Fruit fly (Drosophila melanogaster) whole organism, embryonic: ENCODE measurements around the gene vers.

Experiments
- Asciz ChIP-seq: fragments of 200-800 bp; sonication (Bioruptor generic); optimal IDR thresholded peaks from 2 replicates; lab custom pipeline; 2017; ENCODE audit warnings: missing biosample characterization, mild to moderate bottlenecking, missing genetic modification characterization, missing genetic modification reagents
- CG10147 ChIP-seq: fragments of 200-800 bp; sonication (Bioruptor generic); optimal IDR thresholded peaks from 2 replicates; lab custom pipeline; 2019; ENCODE audit warnings: missing biosample characterization, mild to moderate bottlenecking, missing genetic modification characterization, moderate library complexity
- CG10979 ChIP-seq: fragments of 200-800 bp; sonication (Bioruptor generic); optimal IDR thresholded peaks from 2 replicates; lab custom pipeline; 2018; ENCODE audit warnings: missing biosample characterization, mild to moderate bottlenecking, missing genetic modification characterization, moderate library complexity
- CG12299 ChIP-seq: fragments of 200-800 bp; sonication (Bioruptor generic); optimal IDR thresholded peaks from 2 replicates; lab custom pipeline; 2018; ENCODE audit warnings: missing biosample characterization, mild to moderate bottlenecking, missing genetic modification characterization
- CG12391 ChIP-seq: fragments of 200-800 bp; sonication (Bioruptor generic); optimal IDR thresholded peaks from 3 replicates; lab custom pipeline; 2018; ENCODE audit warnings: missing biosample characterization, mild to moderate bottlenecking, missing genetic modification characterization, moderate library complexity
- CG13296 ChIP-seq: fragments of 200-800 bp; sonication (Bioruptor generic); optimal IDR thresholded peaks from 3 replicates; lab custom pipeline; 2018; ENCODE audit warnings: missing biosample characterization, mild to moderate bottlenecking, missing genetic modification characterization
- CG15269 ChIP-seq: fragments of 200-800 bp; sonication (Bioruptor generic); optimal IDR thresholded peaks from 2 replicates; lab custom pipeline; 2018; ENCODE audit warnings: missing biosample characterization, mild to moderate bottlenecking, missing genetic modification characterization, moderate library complexity
- CG15514 ChIP-seq: fragments of 200-800 bp; sonication (Bioruptor generic); optimal IDR thresholded peaks from 3 replicates; lab custom pipeline; 2017; ENCODE audit warnings: missing biosample characterization, missing genetic modification characterization, mild to moderate bottlenecking, moderate library complexity, missing genetic modification reagents
- CG17361 ChIP-seq: fragments of 200-800 bp; sonication (Bioruptor generic); IDR thresholded peaks from 3 replicates; pipeline ENCODE4 v1.3.6; 2022; ENCODE audit warnings: missing biosample characterization, missing genetic modification characterization
- CG18619 ChIP-seq: fragments of 200-800 bp; sonication (Bioruptor generic); optimal IDR thresholded peaks from 3 replicates; lab custom pipeline; 2017; ENCODE audit warnings: missing biosample characterization, mild to moderate bottlenecking, missing genetic modification characterization
- CG32767 ChIP-seq: fragments of 200-800 bp; sonication (Bioruptor generic); IDR thresholded peaks from 2 replicates; pipeline ENCODE4 v1.3.6; 2022; ENCODE audit warnings: missing biosample characterization, missing genetic modification characterization
- CG33557 ChIP-seq: fragments of 200-800 bp; sonication (Bioruptor generic); optimal IDR thresholded peaks from 2 replicates; lab custom pipeline; 2019; ENCODE audit warnings: missing biosample characterization, mild to moderate bottlenecking, missing genetic modification characterization, moderate library complexity
- CG4328 ChIP-seq: fragments of 200-800 bp; sonication (Bioruptor generic); optimal IDR thresholded peaks from 3 replicates; lab custom pipeline; 2017; ENCODE audit warnings: missing biosample characterization, missing genetic modification reagents, missing genetic modification characterization
- CG4424 ChIP-seq: fragments of 200-800 bp; sonication (Bioruptor generic); optimal IDR thresholded peaks from 3 replicates; lab custom pipeline; 2016; ENCODE audit warnings: missing biosample characterization, missing genetic modification characterization
- CG6689 ChIP-seq: fragments of 200-800 bp; sonication (Bioruptor generic); IDR thresholded peaks from 2 replicates; pipeline ENCODE4 v1.3.6; 2022; ENCODE audit warnings: missing biosample characterization, missing genetic modification characterization
- CG7556 ChIP-seq: fragments of 200-800 bp; sonication (Bioruptor generic); optimal IDR thresholded peaks from 2 replicates; lab custom pipeline; 2017; ENCODE audit warnings: missing biosample characterization, mild to moderate bottlenecking, missing genetic modification characterization
- CG7839 ChIP-seq: fragments of 200-800 bp; sonication (Bioruptor generic); optimal IDR thresholded peaks from 3 replicates; lab custom pipeline; 2018; ENCODE audit warnings: missing biosample characterization, mild to moderate bottlenecking, missing genetic modification characterization, moderate library complexity
- D ChIP-seq, 2 experiments: fragments of 200-800 bp in 1 of 2; fragments of >200 bp in 1 of 2; sonication (Bioruptor generic) in 1 of 2; optimal IDR thresholded peaks; 2 replicates in 1 of 2; 3 replicates in 1 of 2; lab custom pipeline; 2017; ENCODE audit warnings: mild to moderate bottlenecking in 1 of 2, missing biosample characterization in 1 of 2, missing genetic modification characterization in 1 of 2, missing genetic modification reagents in 1 of 2
- ERR ChIP-seq: fragments of 200-800 bp; sonication (Bioruptor generic); optimal IDR thresholded peaks from 2 replicates; lab custom pipeline; 2016; ENCODE audit warnings: missing biosample characterization, missing genetic modification characterization
- Ets65A ChIP-seq: fragments of 200-800 bp; sonication (Bioruptor generic); peaks from one replicate; lab custom pipeline; 2016; ENCODE audit warnings: missing biosample characterization, missing genetic modification characterization
- HLH3B ChIP-seq: fragments of 200-800 bp; sonication (Bioruptor generic); IDR thresholded peaks from 2 replicates; pipeline ENCODE4 v1.3.6; 2022; ENCODE audit warnings: missing biosample characterization, missing genetic modification characterization
- Hmx ChIP-seq: fragments of 200-800 bp; sonication (Bioruptor generic); optimal IDR thresholded peaks from 2 replicates; lab custom pipeline; 2016; ENCODE audit warnings: missing biosample characterization, missing genetic modification characterization
- Med ChIP-seq: fragments of 200-800 bp; sonication (Bioruptor generic); peaks from one replicate; lab custom pipeline; 2016; ENCODE audit warnings: missing biosample characterization, missing genetic modification characterization, mild to moderate bottlenecking, inconsistent platforms, moderate library complexity
- Meics ChIP-seq: fragments of 200-800 bp; sonication (Bioruptor generic); optimal IDR thresholded peaks from 2 replicates; lab custom pipeline; 2017; ENCODE audit warnings: missing biosample characterization, mild to moderate bottlenecking, missing genetic modification characterization
- Pdp1 ChIP-seq, 2 experiments: fragments of 200-800 bp; sonication (Bioruptor generic); optimal IDR thresholded peaks; 3 replicates each; lab custom pipeline; 2016; ENCODE audit warnings: missing biosample characterization in 2 of 2, missing genetic modification characterization in 2 of 2, mild to moderate bottlenecking in 1 of 2, moderate library complexity in 1 of 2
- Sin3A ChIP-seq: fragments of >200 bp; optimal IDR thresholded peaks from 2 replicates; lab custom pipeline; 2018
- Sox102F ChIP-seq: fragments of 200-800 bp; sonication (Bioruptor generic); optimal IDR thresholded peaks from 2 replicates; lab custom pipeline; 2018; ENCODE audit warnings: missing biosample characterization, mild to moderate bottlenecking, missing genetic modification characterization, moderate library complexity
- Tbp ChIP-seq: fragments of >200 bp; optimal IDR thresholded peaks from 2 replicates; lab custom pipeline; 2018; ENCODE audit warnings: missing biosample characterization, missing genetic modification characterization
- Trl ChIP-seq, 3 experiments: fragments of >200 bp in 2 of 3; fragments of 200-800 bp in 1 of 3; sonication (Bioruptor generic) in 1 of 3; optimal IDR thresholded peaks; 2 replicates in 1 of 3; 3 replicates in 2 of 3; lab custom pipeline; 2016 to 2017; ENCODE audit warnings: missing biosample characterization in 1 of 3, missing genetic modification characterization in 1 of 3
- Xbp1 ChIP-seq: fragments of 200-800 bp; sonication (Bioruptor generic); optimal IDR thresholded peaks from 3 replicates; lab custom pipeline; 2016; ENCODE audit warnings: missing biosample characterization, mild to moderate bottlenecking, missing genetic modification characterization
- Xrp1 ChIP-seq: fragments of 200-800 bp; sonication (Bioruptor generic); IDR thresholded peaks from 2 replicates; pipeline ENCODE4 v1.3.6; 2022; ENCODE audit warnings: missing biosample characterization, missing genetic modification characterization
- chn ChIP-seq: fragments of 200-800 bp; sonication (Bioruptor generic); optimal IDR thresholded peaks from 2 replicates; lab custom pipeline; 2016; ENCODE audit warnings: missing biosample characterization, missing genetic modification characterization
- cwo ChIP-seq: fragments of 200-800 bp; sonication (Bioruptor generic); optimal IDR thresholded peaks from 3 replicates; lab custom pipeline; 2017; ENCODE audit warnings: missing biosample characterization, missing genetic modification characterization, mild to moderate bottlenecking, moderate library complexity, missing genetic modification reagents
- ewg ChIP-seq: fragments of 200-800 bp; sonication (Bioruptor generic); optimal IDR thresholded peaks from 3 replicates; lab custom pipeline; 2017; ENCODE audit warnings: mild to moderate bottlenecking, missing biosample characterization, missing genetic modification reagents, missing genetic modification characterization
- gcm ChIP-seq: fragments of 200-800 bp; sonication (Bioruptor generic); optimal IDR thresholded peaks from 2 replicates; lab custom pipeline; 2019; ENCODE audit warnings: missing biosample characterization, mild to moderate bottlenecking, missing genetic modification characterization, moderate library complexity
- gsb-n ChIP-seq: fragments of 200-800 bp; sonication (Bioruptor generic); optimal IDR thresholded peaks from 3 replicates; lab custom pipeline; 2018; ENCODE audit warnings: missing biosample characterization, mild to moderate bottlenecking, missing genetic modification characterization
- inv ChIP-seq: fragments of 200-800 bp; sonication (Bioruptor generic); IDR thresholded peaks from 2 replicates; pipeline ENCODE4 v1.3.6; 2022; ENCODE audit warnings: missing biosample characterization, missing genetic modification characterization; ENCODE audit not compliant: partially characterized antibody
- jing ChIP-seq: fragments of 200-800 bp; sonication (Bioruptor generic); optimal IDR thresholded peaks from 2 replicates; lab custom pipeline; 2018; ENCODE audit warnings: missing biosample characterization, mild to moderate bottlenecking, missing genetic modification characterization
- jumu ChIP-seq: fragments of 200-800 bp; sonication (Bioruptor generic); optimal IDR thresholded peaks from 3 replicates; lab custom pipeline; 2016; ENCODE audit warnings: missing biosample characterization, missing genetic modification characterization
- nau ChIP-seq: fragments of 200-800 bp; sonication (Bioruptor generic); optimal IDR thresholded peaks from 3 replicates; lab custom pipeline; 2017; ENCODE audit warnings: missing biosample characterization, mild to moderate bottlenecking, missing genetic modification characterization, missing genetic modification reagents
- phol ChIP-seq: fragments of 200-800 bp; sonication (Bioruptor generic); optimal IDR thresholded peaks from 3 replicates; lab custom pipeline; 2018; ENCODE audit warnings: missing biosample characterization, mild to moderate bottlenecking, missing genetic modification characterization, moderate library complexity
- ranshi ChIP-seq: fragments of 200-800 bp; sonication (Bioruptor generic); IDR thresholded peaks from 2 replicates; pipeline ENCODE4 v1.3.6; 2022; ENCODE audit warnings: missing biosample characterization, missing genetic modification characterization
- ro ChIP-seq: fragments of 200-800 bp; sonication (Bioruptor generic); IDR thresholded peaks from 2 replicates; pipeline ENCODE4 v1.3.6; 2022; ENCODE audit warnings: missing biosample characterization, missing genetic modification characterization
- sens ChIP-seq: fragments of 200-800 bp; sonication (Bioruptor generic); peaks from one replicate; lab custom pipeline; 2016; ENCODE audit warnings: missing biosample characterization, missing genetic modification characterization
- sqz ChIP-seq: fragments of 200-800 bp; sonication (Bioruptor generic); optimal IDR thresholded peaks from 3 replicates; lab custom pipeline; 2018; ENCODE audit warnings: missing biosample characterization, mild to moderate bottlenecking, missing genetic modification characterization
- vvl ChIP-seq: fragments of 200-800 bp; sonication (Bioruptor generic); IDR thresholded peaks from 2 replicates; pipeline ENCODE4 v1.3.6; 2022; ENCODE audit warnings: missing biosample characterization, missing genetic modification characterization
- wek ChIP-seq: fragments of 200-800 bp; sonication (Bioruptor generic); optimal IDR thresholded peaks from 3 replicates; lab custom pipeline; 2018; ENCODE audit warnings: missing biosample characterization, mild to moderate bottlenecking, missing genetic modification characterization, moderate library complexity
- zen2 ChIP-seq: fragments of 200-800 bp; sonication (Bioruptor generic); IDR thresholded peaks from 3 replicates; pipeline ENCODE4 v1.3.6; 2022; ENCODE audit warnings: missing biosample characterization, missing genetic modification characterization; ENCODE audit not compliant: partially characterized antibody

The vers gene

dm6 chr3L:12083861-12084260, 32.0 kb upstream of the vers start (continued):
- TF ChIP-seq ranshi (GFP tag; lab: Robert Waterston, UW) = peak; percentile 44; the same call in 1 of the 2 replicates
- TF ChIP-seq Ets65A (GFP tag; lab: Kevin White, UChicago) = no peak
- peak; percentile 31; the same call in 1 of the 2 replicates for TF ChIP-seq HLH3B (GFP tag; lab: Robert Waterston, UW)
- peak; percentile 88 for TF ChIP-seq CG33557 (GFP tag; lab: Kevin White, UChicago)
- peak; percentile 68 for TF ChIP-seq Xrp1
- peak; percentile 68 for TF ChIP-seq CG10979 (tag; lab: Kevin White, UChicago)
- TF ChIP-seq Sin3A = no peak
- no peak for TF ChIP-seq inv (GFP tag; lab: Robert Waterston, UW)
- TF ChIP-seq Sox102F (GFP tag; lab: Kevin White, UChicago) = peak; percentile 36
- peak; percentile 65 for TF ChIP-seq CG13296 (GFP tag; lab: Kevin White, UChicago)
- peak; percentile 15 for TF ChIP-seq Xbp1 (GFP tag; lab: Kevin White, UChicago)
- TF ChIP-seq wek = peak; percentile 87
- TF ChIP-seq CG12299 (tag; lab: Kevin White, UChicago) = peak; percentile 51
- peak; percentile 36 for TF ChIP-seq Med (GFP tag; lab: Kevin White, UChicago)
- TF ChIP-seq CG7556 (GFP tag; lab: Kevin White, UChicago) = peak; percentile 47
- peak; percentile 52 for TF ChIP-seq CG4424 (GFP tag; lab: Kevin White, UChicago)
- TF ChIP-seq zen2 (GFP tag; lab: Robert Waterston, UW) = no peak
- TF ChIP-seq ewg (GFP tag; lab: Kevin White, UChicago) = peak; percentile 9
- TF ChIP-seq nau (GFP tag; lab: Kevin White, UChicago) = peak; percentile 70
- peak; percentile 31 for TF ChIP-seq CG15514 (GFP tag; lab: Kevin White, UChicago)
- peak; percentile 71 for TF ChIP-seq gcm
- TF ChIP-seq chn (GFP tag; lab: Kevin White, UChicago) = no peak
- TF ChIP-seq gsb-n = peak; percentile 66
- TF ChIP-seq ro (GFP tag; lab: Robert Waterston, UW) = no peak
- TF ChIP-seq CG32767 (GFP tag; lab: Robert Waterston, UW) = peak; percentile 26; the same call in 1 of the 2 replicates
- TF ChIP-seq Hmx (GFP tag; lab: Kevin White, UChicago) = no peak

DNA sequence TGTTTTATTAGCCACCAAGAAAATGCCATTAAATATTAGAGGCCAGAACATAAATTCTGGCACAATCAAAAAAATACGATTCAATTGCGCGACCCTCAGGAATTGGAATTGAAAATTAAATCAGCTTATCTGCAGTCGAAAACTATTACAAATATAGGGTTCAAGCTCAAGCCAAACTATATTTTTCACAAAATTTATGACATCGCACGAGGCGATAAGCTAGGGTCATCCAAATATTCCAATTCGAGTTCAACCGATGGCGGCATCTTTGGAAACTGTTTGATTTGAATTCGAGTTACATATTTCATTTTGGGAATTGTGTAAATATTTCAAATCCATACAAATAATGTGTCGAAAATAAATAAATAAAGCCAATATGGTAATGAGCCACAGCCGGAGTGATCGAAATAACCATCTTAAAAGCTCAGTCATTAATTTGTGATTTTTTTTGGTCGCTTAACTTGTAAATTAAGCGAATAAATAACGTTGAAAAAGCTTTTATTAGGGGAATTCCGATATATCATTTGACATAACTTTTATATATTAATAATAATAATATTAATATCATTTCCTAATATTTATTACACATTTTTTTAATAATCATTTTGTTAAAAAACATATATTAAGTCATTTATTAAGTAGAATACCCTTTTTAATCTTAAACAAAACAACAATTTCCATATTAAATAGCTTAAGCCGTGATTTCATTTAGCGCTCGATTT, 30.8 kb upstream of the vers start:
- TF ChIP-seq sqz (GFP tag; lab: Kevin White, UChicago) (peak; percentile 21), CG7839 (peak; percentile 24), sens (peak; percentile 49), jing (GFP tag; lab: Kevin White, UChicago) (no peak), CG15269 (peak; percentile 29), Sin3A (no peak), phol (tag; lab: Kevin White, UChicago) (peak; percentile 6), Meics (peak; percentile 28), Asciz (GFP tag; lab: Kevin White, UChicago) (peak; percentile 12), CG6689 (GFP tag; lab: Robert Waterston, UW) (peak; percentile 9; the same call in 1 of the 2 replicates), Tbp (GFP tag; lab: Kevin White, UChicago) (no peak), jumu (GFP tag; lab: Kevin White, UChicago) (no peak), CG10147 (GFP tag; lab: Kevin White, UChicago) (peak; percentile 23), vvl (peak; percentile 8; the same call in 1 of the 2 replicates), D (optimal IDR thresholded peaks at IDR 0.05; lab: Kevin White, UChicago) (no peak), D (GFP tag; optimal IDR thresholded peaks at IDR 0.05; lab: Kevin White, UChicago) (no peak), cwo (GFP tag; lab: Kevin White, UChicago) (no peak), CG18619 (GFP tag; lab: Kevin White, UChicago) (no peak), CG12391 (peak; percentile 35), CG4328 (GFP tag; lab: Kevin White, UChicago) (no peak), Pdp1 (GFP tag; optimal IDR thresholded peaks at IDR 0.05; lab: Kevin White, UChicago) (peak in 1 of 2 experiments; percentile 57), Trl (optimal IDR thresholded peaks at IDR 0.05; lab: Kevin White, UChicago) (no peak), Trl (GFP tag; optimal IDR thresholded peaks at IDR 0.05; lab: Kevin White, UChicago) (no peak), ERR (GFP tag; lab: Kevin White, UChicago) (no peak), CG17361 (GFP tag; lab: Robert Waterston, UW) (peak; percentile 57; the same call in 2 of the 3 replicates)
